Worm (Caenorhabditis elegans) whole organism, young adult: Measurements from ENCODE around the gene fbxb-90.
"Not testable (repeated sequence)": the region's sequence is repeated elsewhere in the genome, so short reads cannot be mapped to it uniquely, and the experiment has no call there.

Experiments used
- B0261.1 ChIP-seq: sonication (generic microtip); optimal IDR thresholded peaks from 2 replicates; lab custom pipeline; 2016; ENCODE audit warnings: mild to moderate bottlenecking, missing genetic modification characterization, moderate library complexity, missing compliant biosample characterization
- D2030.7 ChIP-seq: fragments of 200-800 bp; sonication (Bioruptor generic); IDR thresholded peaks from 2 replicates; pipeline ENCODE4 v1.3.6; 2022; ENCODE audit warnings: missing genetic modification reagents, missing genetic modification characterization, missing compliant biosample characterization
- F10E7.11 ChIP-seq: sonication (generic microtip); optimal IDR thresholded peaks from 2 replicates; lab custom pipeline; 2017; ENCODE audit warnings: mild to moderate bottlenecking, missing genetic modification characterization, moderate library complexity, missing compliant biosample characterization
- F22D6.2 ChIP-seq: sonication (generic microtip); optimal IDR thresholded peaks from 2 replicates; lab custom pipeline; 2016; ENCODE audit warnings: mild to moderate bottlenecking, missing genetic modification characterization, missing compliant biosample characterization
- F23B12.7 ChIP-seq: sonication (generic microtip); optimal IDR thresholded peaks from 2 replicates; lab custom pipeline; 2017; ENCODE audit warnings: missing genetic modification characterization, mild to moderate bottlenecking, missing compliant biosample characterization, antibody characterized with exemption, moderate library complexity; ENCODE audit not compliant: insufficient read depth
- F39B2.1 ChIP-seq: fragments of 200-800 bp; sonication (Bioruptor generic); IDR thresholded peaks from 2 replicates; pipeline ENCODE4 v1.3.6; 2022; ENCODE audit warnings: missing genetic modification reagents, missing genetic modification characterization, missing compliant biosample characterization
- Y95B8A.8 ChIP-seq: fragments of 200-800 bp; sonication (Bioruptor generic); IDR thresholded peaks from 2 replicates; pipeline ENCODE4 v1.3.6; 2022; ENCODE audit warnings: missing genetic modification reagents, missing genetic modification characterization, missing compliant biosample characterization
- aptf-3 ChIP-seq: fragments of 200-800 bp; sonication (Bioruptor generic); IDR thresholded peaks from 2 replicates; pipeline ENCODE4 v1.3.6; 2022; ENCODE audit warnings: missing genetic modification characterization, missing compliant biosample characterization
- athp-1 ChIP-seq: sonication (generic microtip); optimal IDR thresholded peaks from 2 replicates; lab custom pipeline; 2017; ENCODE audit warnings: mild to moderate bottlenecking, missing genetic modification characterization, missing compliant biosample characterization
- attf-5 ChIP-seq: fragments of 200-800 bp; sonication (Bioruptor generic); optimal IDR thresholded peaks from 2 replicates; lab custom pipeline; 2018; ENCODE audit warnings: mild to moderate bottlenecking, missing genetic modification characterization, missing compliant biosample characterization
- ccch-3 ChIP-seq: fragments of 200-800 bp; sonication (Bioruptor generic); optimal IDR thresholded peaks from 2 replicates; lab custom pipeline; 2018; ENCODE audit warnings: mild to moderate bottlenecking, missing genetic modification characterization, missing compliant biosample characterization
- ceh-100 ChIP-seq: fragments of 200-800 bp; sonication (Bioruptor generic); IDR thresholded peaks from 2 replicates; pipeline ENCODE4 v1.3.6; 2022; ENCODE audit warnings: missing genetic modification reagents, missing genetic modification characterization, missing compliant biosample characterization
- ceh-79 ChIP-seq: sonication (generic microtip); optimal IDR thresholded peaks from 2 replicates; lab custom pipeline; 2017; ENCODE audit warnings: mild to moderate bottlenecking, missing genetic modification characterization, missing compliant biosample characterization
- chd-7 ChIP-seq: sonication (generic microtip); optimal IDR thresholded peaks from 2 replicates; lab custom pipeline; 2016; ENCODE audit warnings: mild to moderate bottlenecking, missing genetic modification characterization, moderate library complexity, missing compliant biosample characterization
- die-1 ChIP-seq: sonication (generic microtip); optimal IDR thresholded peaks from 2 replicates; lab custom pipeline; 2016; ENCODE audit warnings: missing genotype, mild to moderate bottlenecking, missing genetic modification characterization, missing compliant biosample characterization
- dpff-1 ChIP-seq: sonication (generic microtip); optimal IDR thresholded peaks from 2 replicates; lab custom pipeline; 2017; ENCODE audit warnings: mild to moderate bottlenecking, missing genetic modification characterization, missing compliant biosample characterization
- egl-18 ChIP-seq: fragments of 200-800 bp; sonication (Bioruptor generic); IDR thresholded peaks from 2 replicates; pipeline ENCODE4 v1.3.6; 2022; ENCODE audit warnings: missing genetic modification reagents, missing genetic modification characterization, missing compliant biosample characterization
- let-607 ChIP-seq, 2 experiments: fragments of 200-800 bp in 1 of 2; sonication (Bioruptor generic) in 1 of 2; sonication (generic microtip) in 1 of 2; optimal IDR thresholded peaks; 2 replicates each; lab custom pipeline; 2016 to 2018; ENCODE audit warnings: mild to moderate bottlenecking in 2 of 2, missing compliant biosample characterization in 2 of 2, missing genetic modification characterization in 2 of 2, moderate library complexity in 2 of 2, missing genotype in 1 of 2
- lin-54 ChIP-seq: fragments of 200-800 bp; sonication (Bioruptor generic); optimal IDR thresholded peaks from 2 replicates; lab custom pipeline; 2018; ENCODE audit warnings: mild to moderate bottlenecking, missing genetic modification characterization, missing compliant biosample characterization
- lsl-1 ChIP-seq: fragments of 200-800 bp; sonication (Bioruptor generic); optimal IDR thresholded peaks from 2 replicates; lab custom pipeline; 2018; ENCODE audit warnings: mild to moderate bottlenecking, missing genetic modification characterization, moderate library complexity, missing compliant biosample characterization
- madf-6 ChIP-seq: fragments of 200-800 bp; sonication (Bioruptor generic); IDR thresholded peaks from 2 replicates; pipeline ENCODE4 v1.3.6; 2022; ENCODE audit warnings: missing genetic modification reagents, missing genetic modification characterization, missing compliant biosample characterization
- madf-8 ChIP-seq: fragments of 200-800 bp; sonication (Bioruptor generic); conservative IDR thresholded peaks from 2 replicates; pipeline ENCODE4 v1.3.6; 2022; ENCODE audit warnings: missing genetic modification reagents, missing genetic modification characterization, missing compliant biosample characterization
- mcd-1 ChIP-seq: fragments of 200-800 bp; sonication (Bioruptor generic); IDR thresholded peaks from 2 replicates; pipeline ENCODE4 v1.3.6; 2022; ENCODE audit warnings: missing genetic modification reagents, missing genetic modification characterization, missing compliant biosample characterization
- mel-28 ChIP-seq: sonication (generic microtip); optimal IDR thresholded peaks from 2 replicates; lab custom pipeline; 2016; ENCODE audit warnings: borderline replicate concordance, mild to moderate bottlenecking, missing genetic modification characterization, missing compliant biosample characterization
- nfya-1 ChIP-seq: sonication (generic microtip); optimal IDR thresholded peaks from 2 replicates; lab custom pipeline; 2017; ENCODE audit warnings: antibody characterized with exemption, missing compliant biosample characterization, missing genetic modification characterization, borderline replicate concordance; ENCODE audit not compliant: insufficient read depth
- nfyb-1 ChIP-seq: fragments of 200-800 bp; sonication (Bioruptor generic); IDR thresholded peaks from 2 replicates; pipeline ENCODE4 v1.3.6; 2022; ENCODE audit warnings: missing genetic modification reagents, missing genetic modification characterization, missing compliant biosample characterization
- pbrm-1 ChIP-seq: fragments of 200-800 bp; sonication (Bioruptor generic); IDR thresholded peaks from 2 replicates; pipeline ENCODE4 v1.3.6; 2022; ENCODE audit warnings: missing genetic modification reagents, missing genetic modification characterization, missing compliant biosample characterization
- repo-1 ChIP-seq: sonication (generic microtip); optimal IDR thresholded peaks from 2 replicates; lab custom pipeline; 2017; ENCODE audit warnings: mild to moderate bottlenecking, missing genetic modification characterization, missing compliant biosample characterization
- sea-2 ChIP-seq: fragments of 200-800 bp; sonication (Bioruptor generic); IDR thresholded peaks from 2 replicates; pipeline ENCODE4 v1.3.6; 2022; ENCODE audit warnings: missing genetic modification characterization, missing compliant biosample characterization
- snpc-1.1 ChIP-seq: sonication (generic microtip); optimal IDR thresholded peaks from 2 replicates; lab custom pipeline; 2017; ENCODE audit warnings: missing genetic modification characterization, mild to moderate bottlenecking, missing compliant biosample characterization, antibody characterized with exemption, moderate library complexity, missing genotype, missing genetic modification reagents; ENCODE audit not compliant: insufficient read depth
- snpc-3.4 ChIP-seq: sonication (generic microtip); optimal IDR thresholded peaks from 2 replicates; lab custom pipeline; 2017; ENCODE audit warnings: missing genetic modification characterization, mild to moderate bottlenecking, missing compliant biosample characterization, antibody characterized with exemption, moderate library complexity, missing genotype, missing genetic modification reagents
- snpc-4 ChIP-seq, 5 experiments: fragments of 150-350 bp in 1 of 5; sonication (generic microtip) in 4 of 5; optimal IDR thresholded peaks; 2 replicates each; lab custom pipeline; 2014 to 2018; ENCODE audit warnings: missing genetic modification characterization in 5 of 5, missing biosample characterization in 3 of 5, antibody characterized with exemption in 2 of 5, mild to moderate bottlenecking in 2 of 5, missing compliant biosample characterization in 2 of 5, missing genotype in 2 of 5, moderate library complexity in 2 of 5, missing genetic modification reagents in 1 of 5
- somi-1 ChIP-seq: fragments of 200-800 bp; sonication (Bioruptor generic); optimal IDR thresholded peaks from 2 replicates; lab custom pipeline; 2018; ENCODE audit warnings: mild to moderate bottlenecking, missing genetic modification characterization, missing compliant biosample characterization
- tbp1 ChIP-seq: fragments of 200-800 bp; sonication (Bioruptor generic); optimal IDR thresholded peaks from 2 replicates; lab custom pipeline; 2018; ENCODE audit warnings: mild to moderate bottlenecking, missing genetic modification characterization, missing compliant biosample characterization
- tlf-1 ChIP-seq: fragments of 200-800 bp; sonication (Bioruptor generic); optimal IDR thresholded peaks from 2 replicates; lab custom pipeline; 2018; ENCODE audit warnings: mild to moderate bottlenecking, missing genetic modification characterization, missing compliant biosample characterization
- unc-130 ChIP-seq: sonication (generic microtip); optimal IDR thresholded peaks from 2 replicates; lab custom pipeline; 2016; ENCODE audit warnings: missing genetic modification reagents, missing genetic modification characterization, missing compliant biosample characterization
- zfh-2 ChIP-seq: fragments of 200-800 bp; sonication (Bioruptor generic); conservative IDR thresholded peaks from 2 replicates; pipeline ENCODE4 v1.3.6; 2022; ENCODE audit warnings: missing genetic modification reagents, missing genetic modification characterization, missing compliant biosample characterization
- ztf-28 ChIP-seq: fragments of 200-800 bp; sonication (Bioruptor generic); IDR thresholded peaks from 2 replicates; pipeline ENCODE4 v1.3.6; 2022; ENCODE audit warnings: missing genetic modification reagents, missing genetic modification characterization, missing compliant biosample characterization
- ztf-3 ChIP-seq: fragments of 200-800 bp; sonication (Bioruptor generic); optimal IDR thresholded peaks from 2 replicates; lab custom pipeline; 2018; ENCODE audit warnings: mild to moderate bottlenecking, missing genetic modification characterization, missing compliant biosample characterization

fbxb-90 gene

DNA sequence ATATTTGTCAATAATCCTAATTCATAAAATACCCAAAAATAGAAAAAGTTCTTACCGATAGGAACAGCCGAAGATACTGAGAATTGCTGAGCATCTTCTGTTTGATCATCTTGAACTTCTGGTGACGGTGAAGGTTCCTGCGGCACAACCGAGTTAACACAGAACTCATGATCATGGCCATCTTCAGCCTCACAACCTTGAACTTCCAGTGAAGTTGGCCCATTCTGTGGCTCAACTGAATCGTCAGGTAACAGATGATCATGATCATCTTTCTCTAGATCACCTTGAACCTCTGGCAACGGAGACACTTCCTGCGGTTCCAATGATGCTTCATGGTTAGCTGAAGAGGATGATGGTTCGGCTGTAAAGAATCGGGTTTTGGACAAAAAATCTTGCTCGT, 23.0 kb upstream of the fbxb-90 start:
- TF ChIP-seq ceh-79 (tag; lab: Kevin White, UChicago) (no peak), lin-54 (GFP tag; lab: Kevin White, UChicago) (no peak), B0261.1 (tag; lab: Kevin White, UChicago) (no peak), ztf-3 (no peak), let-607 (tag; optimal IDR thresholded peaks at IDR 0.05; lab: Kevin White, UChicago) (no peak), D2030.7 (GFP tag; lab: Robert Waterston, UW) (no peak), nfyb-1 (GFP tag; lab: Robert Waterston, UW) (no peak), snpc-3.4 (tag; lab: Kevin White, UChicago) (no peak), unc-130 (GFP tag; lab: Kevin White, UChicago) (no peak), Y95B8A.8 (GFP tag; lab: Robert Waterston, UW) (no peak), lsl-1 (GFP tag; lab: Kevin White, UChicago) (no peak), pbrm-1 (GFP tag; lab: Robert Waterston, UW) (no peak), F22D6.2 (tag; lab: Kevin White, UChicago) (no peak), madf-8 (GFP tag; lab: Robert Waterston, UW) (no peak), ccch-3 (GFP tag; lab: Kevin White, UChicago) (no peak), snpc-4 (GFP tag; optimal IDR thresholded peaks at IDR 0.05; lab: Kevin White, UChicago) (no peak), snpc-4 (tag; optimal IDR thresholded peaks at IDR 0.05; lab: Kevin White, UChicago) (no peak)

DNA sequence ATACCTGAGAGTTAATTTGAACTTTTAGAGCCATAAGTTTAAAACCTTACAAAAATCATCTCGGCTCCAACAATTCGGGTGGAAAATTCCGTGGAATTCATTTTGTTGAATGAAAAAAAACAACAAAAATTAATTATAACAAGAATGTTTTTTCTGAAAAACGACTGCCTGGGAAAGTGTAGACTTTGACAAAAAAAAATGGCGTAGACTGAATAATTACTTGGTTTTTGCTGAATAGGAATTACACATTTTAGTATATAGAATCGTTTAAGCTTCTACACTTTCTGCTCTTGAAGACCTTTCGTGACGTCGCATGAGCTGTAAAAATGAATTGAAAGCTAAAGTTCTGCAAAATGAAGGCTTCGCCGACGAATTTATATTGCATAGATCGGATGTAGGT, 15.9 kb upstream of the fbxb-90 start, which contains the start of gene srx-112:
srx-112 (minus strand) TSS at position 101 of the 400 bp plus-strand sequence.
- TF ChIP-seq snpc-1.1 (tag; lab: Kevin White, UChicago) (no peak), sea-2 (GFP tag; lab: Robert Waterston, UW) (no peak), athp-1 (tag; lab: Kevin White, UChicago) (no peak), die-1 (tag; lab: Kevin White, UChicago) (no peak), mel-28 (no peak), F23B12.7 (tag; lab: Kevin White, UChicago) (no peak), F39B2.1 (GFP tag; lab: Robert Waterston, UW) (no peak), madf-8 (GFP tag; lab: Robert Waterston, UW) (no peak), pbrm-1 (GFP tag; lab: Robert Waterston, UW) (no peak), madf-6 (GFP tag; lab: Robert Waterston, UW) (no peak), F10E7.11 (tag; lab: Kevin White, UChicago) (no peak), D2030.7 (GFP tag; lab: Robert Waterston, UW) (no peak), ztf-3 (no peak), B0261.1 (tag; lab: Kevin White, UChicago) (no peak), lsl-1 (GFP tag; lab: Kevin White, UChicago) (no peak), egl-18 (GFP tag; lab: Robert Waterston, UW) (no peak), attf-5 (no peak)

DNA sequence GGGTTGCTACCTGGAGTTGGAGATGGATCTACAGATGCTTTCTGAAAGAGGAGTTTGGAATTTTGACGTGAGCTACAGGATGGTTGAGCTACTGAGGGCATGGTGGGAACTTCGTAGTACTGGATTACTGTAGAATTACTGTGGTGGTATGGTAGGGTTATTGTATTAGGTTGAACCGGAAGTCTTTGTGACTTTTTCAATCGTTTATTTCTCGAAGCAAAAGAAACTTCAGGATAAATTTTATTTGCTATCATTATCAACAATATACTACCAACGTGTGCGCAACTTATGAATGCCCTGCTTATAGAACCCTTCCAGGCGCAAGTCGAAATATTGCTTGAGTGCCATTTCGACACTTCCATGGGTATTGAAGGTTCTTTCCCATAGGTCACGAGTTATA, 13.0 kb upstream of the fbxb-90 start, which contains the start of gene T24E12.6:
T24E12.6 (minus strand) TSS at position 101 of the 400 bp plus-strand sequence.
- TF ChIP-seq tlf-1 (GFP tag; lab: Kevin White, UChicago); egl-18 (GFP tag; lab: Robert Waterston, UW); chd-7 (tag; lab: Kevin White, UChicago): not testable (repeated sequence)

DNA sequence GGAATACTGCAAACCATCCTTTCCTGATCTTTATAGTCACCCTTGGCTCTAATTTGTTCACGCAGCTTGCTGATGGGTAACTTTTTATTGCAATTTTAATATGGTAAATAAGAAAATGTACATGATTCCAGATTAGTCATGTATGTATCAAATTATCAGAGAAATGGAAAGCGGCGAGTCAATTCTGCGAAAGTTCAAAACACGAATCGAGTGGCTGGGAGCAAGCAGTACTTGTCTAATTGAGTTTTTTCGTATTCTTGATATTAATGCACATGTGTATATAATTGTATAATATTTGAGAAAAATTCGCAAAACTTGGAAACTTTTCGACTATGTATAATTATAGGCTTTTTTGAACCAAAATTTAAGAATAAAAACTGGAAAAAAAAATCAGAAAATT, 10.4 kb upstream of the fbxb-90 start, which contains the start of gene T24E12.12:
T24E12.12 (plus strand) TSS at position 281 of the 400 bp plus-strand sequence.
- TF ChIP-seq ztf-28 (no peak), dpff-1 (tag; lab: Kevin White, UChicago) (no peak), ceh-100 (GFP tag; lab: Robert Waterston, UW) (no peak), repo-1 (tag; lab: Kevin White, UChicago) (no peak), somi-1 (GFP tag; lab: Kevin White, UChicago) (no peak), tbp1 (no peak), aptf-3 (GFP tag; lab: Robert Waterston, UW) (no peak), mcd-1 (GFP tag; lab: Robert Waterston, UW) (no peak), ccch-3 (GFP tag; lab: Kevin White, UChicago) (no peak), nfya-1 (tag; lab: Kevin White, UChicago) (no peak), zfh-2 (GFP tag; lab: Robert Waterston, UW) (no peak)
